Worm (Caenorhabditis elegans): ENCODE results near the gene ZC204.17.

ZC204.17 gene

DNA sequence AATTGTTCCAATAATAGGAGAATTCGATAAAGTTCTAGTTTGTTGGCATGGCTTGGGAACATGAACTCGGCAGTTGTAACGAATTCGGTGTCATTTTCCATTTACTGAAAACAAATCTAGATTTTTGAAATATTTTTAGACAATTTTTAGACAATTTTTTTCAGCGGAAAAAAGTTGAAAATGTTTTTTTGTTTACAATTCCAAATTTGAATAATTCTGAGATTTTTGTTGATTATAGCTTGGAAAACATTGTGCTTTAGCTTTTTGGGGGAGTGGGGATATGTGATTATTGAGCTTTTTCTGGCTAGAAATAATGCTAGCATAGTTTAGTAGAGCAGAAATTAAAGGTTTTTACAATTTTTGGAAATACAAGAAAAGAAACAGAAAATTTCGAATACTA lies 22.8 kb upstream of the ZC204.17 start, which contains the start of gene srw-97:
srw-97 (minus strand) TSS at position 101 of the 400 bp plus-strand sequence.
- TF ChIP-seq F55B11.4 (tag; optimal IDR thresholded peaks at IDR 0.05; ENCODE audit: borderline replicate concordance, insufficient read depth): no peak
- TF ChIP-seq aptf-3 (GFP tag; IDR thresholded peaks at IDR 0.05): no peak
- TF ChIP-seq tlf-1 (GFP tag; optimal IDR thresholded peaks at IDR 0.05): no peak
- no peak for TF ChIP-seq sptf-2 (GFP tag; optimal IDR thresholded peaks at IDR 0.05)
- TF ChIP-seq hrde-1 (tag; optimal IDR thresholded peaks at IDR 0.05; ENCODE audit: borderline replicate concordance): no peak
- no peak for TF ChIP-seq ekl-4 (GFP tag; IDR thresholded peaks at IDR 0.05)
- TF ChIP-seq Y56A3A.18 (GFP tag; IDR thresholded peaks at IDR 0.05): no peak
- TF ChIP-seq sdz-38 (tag; optimal IDR thresholded peaks at IDR 0.05): no peak

DNA sequence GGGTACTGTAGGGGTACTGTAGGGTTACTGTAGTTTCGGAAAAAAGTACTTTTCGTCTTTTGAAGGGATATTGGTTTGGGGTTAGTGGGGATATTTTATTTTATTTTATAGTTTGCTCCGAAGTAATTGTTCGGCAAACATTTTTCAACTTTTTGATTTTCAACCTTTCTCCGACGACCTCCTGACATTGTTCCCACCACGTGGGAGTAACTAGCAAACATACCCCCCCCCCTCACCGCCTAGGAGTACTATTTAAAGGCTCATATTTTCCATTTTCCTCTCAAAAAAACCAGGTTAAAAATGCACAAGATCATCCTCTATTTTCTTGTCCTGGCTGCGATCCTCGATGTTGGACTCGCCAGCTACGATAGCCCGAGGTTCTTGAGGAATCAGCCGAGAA lies 19.9 kb upstream of the ZC204.17 start, which contains the start of gene srlf-29:
srlf-29 (plus strand) TSS at position 301 of the 400 bp plus-strand sequence.
- TF ChIP-seq nfyb-1 (GFP tag; IDR thresholded peaks at IDR 0.05) (no peak), madf-10 (tag; optimal IDR thresholded peaks at IDR 0.05) (no peak), rpc-1 (optimal IDR thresholded peaks at IDR 0.05) (no peak), rpc-1 (tag; optimal IDR thresholded peaks at IDR 0.05) (no peak), him-1 (tag; optimal IDR thresholded peaks at IDR 0.05) (no peak), let-526 (GFP tag; IDR thresholded peaks at IDR 0.05) (no peak), F23B12.7 (tag; optimal IDR thresholded peaks at IDR 0.05; ENCODE audit: insufficient read depth) (no peak), Y95B8A.8 (GFP tag; IDR thresholded peaks at IDR 0.05) (no peak), D2030.7 (GFP tag; IDR thresholded peaks at IDR 0.05) (no peak), aptf-2 (GFP tag; conservative IDR thresholded peaks at IDR 0.05) (no peak), nfya-1 (tag; optimal IDR thresholded peaks at IDR 0.05; ENCODE audit: borderline replicate concordance, insufficient read depth) (no peak), F57A8.1 (GFP tag; optimal IDR thresholded peaks at IDR 0.05) (no peak), ceh-40 (GFP tag; IDR thresholded peaks at IDR 0.05) (no peak), F33H1.4 (GFP tag; IDR thresholded peaks at IDR 0.05) (no peak), mcd-1 (GFP tag; IDR thresholded peaks at IDR 0.05) (no peak), K12H6.12 (tag; optimal IDR thresholded peaks at IDR 0.05) (no peak), hmg-1.2 (GFP tag; IDR thresholded peaks at IDR 0.05) (no peak), ceh-79 (tag; optimal IDR thresholded peaks at IDR 0.05) (no peak)

DNA sequence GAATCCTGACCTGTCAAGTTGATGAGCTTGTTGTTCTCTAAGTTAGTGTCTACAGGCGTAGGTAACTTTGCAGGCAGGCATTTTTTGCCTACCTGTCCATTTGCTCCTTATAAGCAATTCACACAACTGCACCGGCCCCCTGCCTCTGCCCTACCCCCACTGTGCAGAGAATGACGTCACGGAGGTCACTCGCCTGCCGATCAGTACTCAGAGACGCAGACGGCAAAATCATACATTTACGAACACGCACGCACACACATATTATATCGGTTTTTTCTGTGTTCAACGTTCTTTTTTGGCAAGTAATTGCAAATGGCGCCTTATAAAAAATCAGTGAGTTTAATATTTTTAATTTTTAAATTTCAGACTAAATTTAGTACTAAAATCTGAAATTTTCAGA lies 17.4 kb upstream of the ZC204.17 start, which contains the start of gene duxl-1:
duxl-1 (plus strand) TSS at position 184 of the 400 bp plus-strand sequence.
- no peak for TF ChIP-seq tbx-9 (tag; optimal IDR thresholded peaks at IDR 0.05; ENCODE audit: borderline replicate concordance)
- TF ChIP-seq atf-7 (tag; optimal IDR thresholded peaks at IDR 0.05): peak; percentile 90
- TF ChIP-seq repo-1 (tag; optimal IDR thresholded peaks at IDR 0.05): no peak
- TF ChIP-seq dox-1 (GFP tag; IDR thresholded peaks at IDR 0.05): peak; percentile 22; the same call in 1 of the 2 replicates
- no peak for TF ChIP-seq ztf-26 (tag; optimal IDR thresholded peaks at IDR 0.05)
- no peak for TF ChIP-seq ceh-40 (GFP tag; IDR thresholded peaks at IDR 0.05)
- TF ChIP-seq lin-35 (GFP tag; optimal IDR thresholded peaks at IDR 0.05): no peak
- TF ChIP-seq ztf-18 (tag; optimal IDR thresholded peaks at IDR 0.05): no peak
- no peak for TF ChIP-seq lsl-1 (GFP tag; optimal IDR thresholded peaks at IDR 0.05)
- no peak for TF ChIP-seq attf-6 (GFP tag; IDR thresholded peaks at IDR 0.05)
- peak; percentile 15 for TF ChIP-seq tbp1 (GFP tag; optimal IDR thresholded peaks at IDR 0.05)
- no peak for TF ChIP-seq mcd-1 (GFP tag; IDR thresholded peaks at IDR 0.05)
- TF ChIP-seq madf-6 (GFP tag; IDR thresholded peaks at IDR 0.05): no peak
- TF ChIP-seq nhr-80 (tag; optimal IDR thresholded peaks at IDR 0.05): peak; percentile 57
- no peak for TF ChIP-seq egl-18 (GFP tag; IDR thresholded peaks at IDR 0.05)
- no peak for TF ChIP-seq nfya-2 (GFP tag; IDR thresholded peaks at IDR 0.05)
- TF ChIP-seq ZK185.1 (tag; optimal IDR thresholded peaks at IDR 0.05; ENCODE audit: poor library complexity, severe bottlenecking): no peak
- TF ChIP-seq F39B2.1 (GFP tag; IDR thresholded peaks at IDR 0.05): no peak
- no peak for TF ChIP-seq B0019.2 (GFP tag; conservative IDR thresholded peaks at IDR 0.05)
- no peak for TF ChIP-seq snpc-1.1 (tag; optimal IDR thresholded peaks at IDR 0.05; ENCODE audit: insufficient read depth)
- no peak for TF ChIP-seq F57A8.1 (GFP tag; optimal IDR thresholded peaks at IDR 0.05)
- TF ChIP-seq efl-1 (GFP tag; optimal IDR thresholded peaks at IDR 0.05): no peak
- no peak for TF ChIP-seq sdz-38 (tag; optimal IDR thresholded peaks at IDR 0.05)
- peak; percentile 53; the same call in 1 of the 2 replicates for TF ChIP-seq hmg-1.2 (GFP tag; IDR thresholded peaks at IDR 0.05)
- no peak for TF ChIP-seq egrh-3 (GFP tag; IDR thresholded peaks at IDR 0.05)
- TF ChIP-seq F55B11.4 (tag; optimal IDR thresholded peaks at IDR 0.05; ENCODE audit: borderline replicate concordance, insufficient read depth): no peak

Data from whole organism, young adult.